Fruit fly (Drosophila melanogaster) Kc167 (cell line): ENCODE data around the gene CG10286.

Experiments used
- Myc ChIP-seq: fragments of >200 bp; optimal IDR thresholded peaks from 2 replicates; lab custom pipeline; 2017; ENCODE audit warnings: missing external identifiers
- Sin3A ChIP-seq: fragments of >200 bp; optimal IDR thresholded peaks from 2 replicates; lab custom pipeline; 2018; ENCODE audit warnings: missing external identifiers
- h ChIP-seq: fragments of >200 bp; optimal IDR thresholded peaks from 3 replicates; lab custom pipeline; 2018; ENCODE audit warnings: missing external identifiers
- insv ChIP-seq: fragments of >200 bp; optimal IDR thresholded peaks from 3 replicates; lab custom pipeline; 2018; ENCODE audit warnings: missing external identifiers
- psq ChIP-seq: fragments of >200 bp; optimal IDR thresholded peaks from 2 replicates; lab custom pipeline; 2017; ENCODE audit warnings: missing external identifiers
- ttk ChIP-seq: sonication (Bioruptor generic); optimal IDR thresholded peaks from 2 replicates; lab custom pipeline; 2017; ENCODE audit warnings: missing external identifiers

CG10286 gene

dm6 chr3R:6368550-6369238 is at the start of gene CG10286:
Gene CG10286 (plus strand): TSS chr3R:6368965.
- TF ChIP-seq Sin3A (no peak), insv (lab: Kevin White, UChicago) (no peak), psq (lab: Kevin White, UChicago) (no peak), Myc (lab: Kevin White, UChicago) (no peak), h (lab: Kevin White, UChicago) (no peak), ttk (lab: Kevin White, UChicago) (no peak)

- TF ChIP-seq Sin3A (no peak), insv (lab: Kevin White, UChicago) (no peak), ttk (lab: Kevin White, UChicago) (no peak), psq (lab: Kevin White, UChicago) (no peak), h (lab: Kevin White, UChicago) (no peak), Myc (lab: Kevin White, UChicago) (no peak)
Observed at dm6 chr3R:6329774-6330298, 38.9 kb upstream of the CG10286 start, which contains the start of gene Osi18. Gene Osi18 (plus strand): TSS chr3R:6330248.

dm6 chr3R:6334906-6335433 is 33.8 kb upstream of the CG10286 start, which contains the start of gene Osi19:
Gene Osi19 (plus strand): TSS chr3R:6335362.
- no peak for TF ChIP-seq Sin3A

DNA sequence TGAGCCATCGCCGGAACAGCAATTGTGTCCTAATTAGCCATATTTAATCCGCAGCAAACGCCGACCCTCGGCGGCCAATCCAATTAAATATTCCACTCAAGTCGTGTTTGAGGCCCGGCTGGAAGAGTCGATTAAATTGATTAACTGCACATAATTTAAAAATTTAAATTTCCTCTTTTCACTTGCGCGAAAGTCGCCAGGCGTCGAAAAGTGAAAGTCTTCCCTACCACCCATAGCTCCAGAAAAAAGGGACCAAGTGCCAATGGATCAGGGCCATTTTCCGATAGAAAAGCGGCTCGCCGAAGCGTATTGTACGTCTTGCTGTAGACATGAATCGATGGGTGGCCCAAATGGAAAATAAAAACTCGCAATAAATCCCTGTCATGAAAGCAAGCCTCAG is 31.4 kb upstream of the CG10286 start:
- TF ChIP-seq psq (lab: Kevin White, UChicago) (no peak), Sin3A (no peak), Myc (lab: Kevin White, UChicago) (no peak), ttk (lab: Kevin White, UChicago) (no peak), insv (lab: Kevin White, UChicago) (no peak), h (lab: Kevin White, UChicago) (no peak)

dm6 chr3R:6339795-6340194 is 29.0 kb upstream of the CG10286 start, which contains the start of gene Osi20:
Gene Osi20 (plus strand): TSS chr3R:6340095.
- TF ChIP-seq psq (lab: Kevin White, UChicago) = no peak
- TF ChIP-seq Myc (lab: Kevin White, UChicago) = no peak
- no peak for TF ChIP-seq h (lab: Kevin White, UChicago)
- no peak for TF ChIP-seq insv (lab: Kevin White, UChicago)
- TF ChIP-seq ttk (lab: Kevin White, UChicago) = no peak
- TF ChIP-seq Sin3A = no peak

dm6 chr3R:6341668-6342067 is 27.1 kb upstream of the CG10286 start, which contains the start of gene CG17917:
Gene CG17917 (plus strand): TSS chr3R:6341968.
- TF ChIP-seq insv (lab: Kevin White, UChicago) (no peak), ttk (lab: Kevin White, UChicago) (no peak), Myc (lab: Kevin White, UChicago) (no peak), h (lab: Kevin White, UChicago) (no peak)

DNA sequence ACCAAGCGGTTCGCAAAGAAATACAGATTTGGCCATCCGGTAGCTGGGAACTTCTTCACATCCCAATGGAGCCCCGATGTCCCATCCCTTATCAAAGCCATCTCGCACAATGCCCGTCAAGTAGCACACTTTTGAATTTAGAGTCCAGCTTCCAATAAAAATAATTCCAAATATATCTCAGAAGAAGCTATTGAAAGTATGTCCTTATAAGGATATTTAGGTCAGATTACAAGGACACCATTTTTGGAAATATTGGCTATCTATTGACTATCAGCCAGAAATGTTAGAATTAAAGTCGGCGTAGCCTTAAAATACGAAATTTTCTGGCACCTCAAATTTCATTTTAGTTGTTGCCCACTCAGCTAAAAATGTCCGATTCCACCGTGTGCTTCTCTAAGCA is 26.1 kb upstream of the CG10286 start, which contains the start of gene CG10298:
CG10298 (plus strand) TSS at position 301 of the 400 bp plus-strand sequence.
- no peak for TF ChIP-seq Sin3A
- no peak for TF ChIP-seq psq (lab: Kevin White, UChicago)
- no peak for TF ChIP-seq h (lab: Kevin White, UChicago)
- no peak for TF ChIP-seq Myc (lab: Kevin White, UChicago)
- TF ChIP-seq insv (lab: Kevin White, UChicago) = no peak
- no peak for TF ChIP-seq ttk (lab: Kevin White, UChicago)

DNA sequence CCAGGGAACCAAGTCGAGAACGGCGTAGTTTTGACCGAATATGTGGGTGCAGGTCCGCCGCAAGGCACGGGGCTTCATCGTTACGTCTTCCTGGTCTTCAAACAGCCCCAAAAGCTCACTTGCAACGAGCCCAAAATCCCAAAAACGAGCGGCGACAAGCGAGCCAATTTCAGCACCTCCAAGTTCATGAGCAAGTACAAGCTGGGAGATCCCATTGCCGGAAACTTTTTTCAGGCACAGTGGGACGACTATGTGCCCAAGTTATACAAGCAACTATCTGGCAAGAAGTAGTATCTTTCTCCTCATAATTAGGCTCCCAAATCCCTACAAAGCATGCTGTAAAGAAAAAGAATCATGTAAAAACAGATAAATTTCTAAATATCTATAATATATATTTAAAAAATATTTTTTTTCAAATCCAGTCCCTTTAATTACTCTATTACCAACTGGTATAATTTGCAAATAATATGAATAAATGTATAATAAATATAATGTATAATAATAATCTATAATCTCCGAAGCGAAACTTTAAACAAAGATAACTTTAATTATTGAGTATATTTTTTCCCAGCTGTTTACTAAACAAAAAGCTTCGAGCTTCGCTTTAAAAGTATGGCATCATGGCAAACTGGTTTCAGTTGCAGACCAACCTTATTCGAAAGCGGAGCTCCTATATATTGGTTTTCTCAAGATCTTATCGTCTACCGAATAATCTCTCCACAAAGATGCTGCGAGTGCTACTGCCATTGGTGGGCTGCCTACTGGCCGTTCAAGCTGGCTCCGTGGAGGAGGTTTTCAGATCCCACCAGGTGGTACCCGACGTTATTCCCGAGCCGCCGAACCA is 25.1 kb upstream of the CG10286 start, which contains the start of gene CG17919:
CG17919 (plus strand) TSS at position 634 of the 844 bp plus-strand sequence.
- TF ChIP-seq ttk (lab: Kevin White, UChicago) (no peak), insv (lab: Kevin White, UChicago) (no peak), psq (lab: Kevin White, UChicago) (no peak), Myc (lab: Kevin White, UChicago) (no peak), Sin3A (no peak), h (lab: Kevin White, UChicago) (no peak)

dm6 chr3R:6345814-6346213 is 23.0 kb upstream of the CG10286 start, which contains the start of the genes SmD2 and CG18048:
Gene SmD2 (minus strand): TSS chr3R:6345911.
Gene CG18048 (plus strand): TSS chr3R:6346111.
- no peak for TF ChIP-seq h (lab: Kevin White, UChicago)
- TF ChIP-seq Sin3A = no peak
- no peak for TF ChIP-seq Myc (lab: Kevin White, UChicago)
- TF ChIP-seq insv (lab: Kevin White, UChicago) = no peak
- TF ChIP-seq psq (lab: Kevin White, UChicago) = no peak
- no peak for TF ChIP-seq ttk (lab: Kevin White, UChicago)

DNA sequence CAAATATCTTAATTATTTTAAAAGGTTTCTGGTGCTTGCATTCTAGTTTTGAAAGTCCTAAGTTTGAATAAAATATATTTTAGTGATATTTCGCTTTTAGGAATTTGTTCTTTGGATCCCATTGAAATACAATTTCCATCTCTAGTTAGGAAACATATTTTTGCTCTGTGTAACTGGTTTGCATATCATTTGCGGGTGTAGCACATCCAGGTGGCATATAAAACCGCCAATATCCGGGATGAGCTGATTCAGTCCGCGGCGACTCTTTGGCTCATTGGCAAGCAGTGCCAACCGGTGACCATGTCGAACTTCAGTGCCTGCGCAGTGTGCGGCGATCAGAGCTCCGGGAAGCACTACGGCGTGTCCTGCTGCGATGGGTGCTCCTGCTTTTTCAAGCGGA is 19.8 kb upstream of the CG10286 start, which contains the start of gene Hr83:
Hr83 (plus strand) TSS at position 301 of the 400 bp plus-strand sequence.
- TF ChIP-seq psq (lab: Kevin White, UChicago) = no peak
- TF ChIP-seq insv (lab: Kevin White, UChicago) = no peak
- TF ChIP-seq Sin3A = no peak
- no peak for TF ChIP-seq Myc (lab: Kevin White, UChicago)
- TF ChIP-seq ttk (lab: Kevin White, UChicago) = no peak
- no peak for TF ChIP-seq h (lab: Kevin White, UChicago)

DNA sequence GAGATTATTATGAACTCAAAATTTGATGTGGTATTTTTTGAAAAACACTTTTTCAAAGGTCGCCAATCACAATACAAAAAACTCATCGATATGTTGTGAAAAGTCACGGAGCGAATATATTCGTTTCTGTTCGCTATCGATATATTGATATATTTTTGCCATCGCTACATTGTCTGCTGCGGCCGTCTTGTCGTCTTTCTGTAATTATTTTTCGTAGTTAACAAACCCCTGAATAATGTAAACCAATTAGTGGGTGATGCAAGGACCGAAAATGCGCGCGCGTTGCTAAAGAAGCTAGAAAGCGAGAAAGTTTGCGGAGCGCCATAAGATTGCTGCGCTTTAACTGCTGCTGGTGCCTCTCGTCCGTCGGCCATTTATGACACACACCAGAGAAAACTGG is 18.0 kb upstream of the CG10286 start, which contains the start of gene Pak:
Pak (plus strand) TSS at position 142 of the 400 bp plus-strand sequence.
- no peak for TF ChIP-seq Myc (lab: Kevin White, UChicago)
- TF ChIP-seq ttk (lab: Kevin White, UChicago) = no peak
- TF ChIP-seq h (lab: Kevin White, UChicago) = no peak
- TF ChIP-seq psq (lab: Kevin White, UChicago) = no peak
- no peak for TF ChIP-seq insv (lab: Kevin White, UChicago)
- TF ChIP-seq Sin3A = no peak
